Worm (Caenorhabditis elegans) whole organism, L1 larva: ENCODE results near the gene M02B1.3.
A peak's percentile ranks its signal among the peaks of the same experiment; 100 is the strongest.

ENCODE experiments used
- C34B4.2 ChIP-seq: sonication (generic microtip); optimal IDR thresholded peaks from 2 replicates; lab custom pipeline; 2017; ENCODE audit warnings: mild to moderate bottlenecking, missing genetic modification characterization, missing compliant biosample characterization
- aha-1 ChIP-seq: fragments of 150-350 bp; optimal IDR thresholded peaks from 2 replicates; lab custom pipeline; 2014; ENCODE audit warnings: missing biosample characterization, missing genetic modification characterization
- aly-2 ChIP-seq: fragments of 150-350 bp; optimal IDR thresholded peaks from 2 replicates; lab custom pipeline; 2014; ENCODE audit warnings: missing biosample characterization, missing genetic modification characterization
- blmp-1 ChIP-seq: fragments of 150-350 bp; optimal IDR thresholded peaks from 2 replicates; lab custom pipeline; 2014; ENCODE audit warnings: missing biosample characterization, missing genetic modification characterization
- ceh-8 ChIP-seq: fragments of 200-800 bp; sonication (Bioruptor generic); optimal IDR thresholded peaks from 2 replicates; lab custom pipeline; 2018; ENCODE audit warnings: mild to moderate bottlenecking, missing genetic modification characterization, moderate library complexity, missing compliant biosample characterization
- ceh-82 ChIP-seq, 3 experiments: fragments of 150-350 bp in 1 of 3; sonication (generic microtip) in 2 of 3; optimal IDR thresholded peaks; 2 replicates each; lab custom pipeline; 2014 to 2017; ENCODE audit warnings: missing biosample characterization in 3 of 3, missing genetic modification characterization in 3 of 3
- ceh-88 ChIP-seq: fragments of 200-800 bp; sonication (Bioruptor generic); IDR thresholded peaks from 2 replicates; pipeline ENCODE4 v1.3.6; 2022; ENCODE audit warnings: missing genetic modification characterization, missing compliant biosample characterization
- ceh-90 ChIP-seq: sonication (generic microtip); optimal IDR thresholded peaks from 2 replicates; lab custom pipeline; 2016; ENCODE audit warnings: missing genetic modification characterization, missing compliant biosample characterization
- ces-1 ChIP-seq: fragments of 150-350 bp; optimal IDR thresholded peaks from 2 replicates; lab custom pipeline; 2014; ENCODE audit warnings: missing biosample characterization, missing genetic modification reagents, missing genetic modification characterization
- dpl-1 ChIP-seq, 3 experiments: fragments of 150-350 bp in 2 of 3; sonication (generic microtip) in 1 of 3; optimal IDR thresholded peaks; 2 replicates each; lab custom pipeline; 2014 to 2017; ENCODE audit warnings: missing biosample characterization in 3 of 3, missing genetic modification characterization in 3 of 3, missing genetic modification reagents in 3 of 3
- dsc-1 ChIP-seq: sonication (generic microtip); optimal IDR thresholded peaks from 2 replicates; lab custom pipeline; 2016; ENCODE audit warnings: mild to moderate bottlenecking, missing genetic modification characterization, missing compliant biosample characterization
- efl-1 ChIP-seq, 4 experiments: fragments of 150-350 bp; optimal IDR thresholded peaks in 3 of 4; peaks in 1 of 4; 1 replicate in 1 of 4; 2 replicates in 3 of 4; lab custom pipeline; 2014; ENCODE audit warnings: missing biosample characterization in 2 of 4, missing genetic modification characterization in 2 of 4, missing genetic modification reagents in 2 of 4
- elt-2 ChIP-seq: sonication (generic microtip); optimal IDR thresholded peaks from 2 replicates; lab custom pipeline; 2016; ENCODE audit warnings: missing genetic modification characterization, mild to moderate bottlenecking, inconsistent platforms, missing compliant biosample characterization, missing genetic modification reagents
- ets-5 ChIP-seq: fragments of 200-800 bp; sonication (Bioruptor generic); IDR thresholded peaks from 2 replicates; pipeline ENCODE4 v1.3.6; 2022; ENCODE audit warnings: missing genetic modification characterization, missing compliant biosample characterization
- fkh-4 ChIP-seq: sonication (generic microtip); optimal IDR thresholded peaks from 2 replicates; lab custom pipeline; 2016; ENCODE audit warnings: missing compliant biosample characterization, missing genetic modification characterization, borderline replicate concordance
- fos-1 ChIP-seq: fragments of 150-350 bp; optimal IDR thresholded peaks from 2 replicates; lab custom pipeline; 2014; ENCODE audit warnings: missing biosample characterization, missing genetic modification characterization
- grh-1 ChIP-seq: fragments of 200-800 bp; sonication (Bioruptor generic); IDR thresholded peaks from 2 replicates; pipeline ENCODE4 v1.3.6; 2022; ENCODE audit warnings: missing genetic modification reagents, missing genetic modification characterization, missing compliant biosample characterization
- hpl-2 ChIP-seq: fragments of 150-350 bp; optimal IDR thresholded peaks from 2 replicates; lab custom pipeline; 2014; ENCODE audit warnings: missing biosample characterization, missing genetic modification reagents, missing genetic modification characterization
- irx-1 ChIP-seq: sonication (generic microtip); optimal IDR thresholded peaks from 2 replicates; lab custom pipeline; 2016; ENCODE audit warnings: missing genetic modification characterization, missing compliant biosample characterization
- isw-1 ChIP-seq: fragments of 200-800 bp; sonication (Bioruptor generic); IDR thresholded peaks from 2 replicates; pipeline ENCODE4 v1.3.6; 2022; ENCODE audit warnings: missing genetic modification characterization, missing compliant biosample characterization
- jun-1 ChIP-seq: fragments of 150-350 bp; optimal IDR thresholded peaks from 2 replicates; lab custom pipeline; 2014; ENCODE audit warnings: missing biosample characterization, missing genetic modification reagents, missing genetic modification characterization
- lin-14 ChIP-seq: fragments of 200-800 bp; sonication (Bioruptor generic); optimal IDR thresholded peaks from 2 replicates; lab custom pipeline; 2018; ENCODE audit warnings: mild to moderate bottlenecking, missing genetic modification characterization, moderate library complexity, missing compliant biosample characterization
- lin-15B ChIP-seq: fragments of 150-350 bp; sonication (generic microtip); optimal IDR thresholded peaks from 3 replicates; lab custom pipeline; 2014; ENCODE audit warnings: missing biosample characterization, missing genetic modification characterization
- lin-35 ChIP-seq, 2 experiments: fragments of 150-350 bp; optimal IDR thresholded peaks; 2 replicates each; lab custom pipeline; 2014; ENCODE audit warnings: missing biosample characterization in 2 of 2, missing genetic modification characterization in 2 of 2, missing genetic modification reagents in 2 of 2
- mab-9 ChIP-seq: fragments of 200-800 bp; sonication (Bioruptor generic); IDR thresholded peaks from 2 replicates; pipeline ENCODE4 v1.3.6; 2022; ENCODE audit warnings: missing genetic modification reagents, missing genetic modification characterization, missing compliant biosample characterization
- mdl-1 ChIP-seq, 2 experiments: fragments of 150-350 bp; optimal IDR thresholded peaks; 2 replicates each; lab custom pipeline; 2014 to 2017; ENCODE audit warnings: missing biosample characterization in 2 of 2, missing genetic modification characterization in 2 of 2, inconsistent platforms in 1 of 2
- mep-1 ChIP-seq: fragments of 150-350 bp; optimal IDR thresholded peaks from 2 replicates; lab custom pipeline; 2014; ENCODE audit warnings: missing biosample characterization, missing genetic modification characterization
- nhr-12 ChIP-seq: sonication (generic microtip); optimal IDR thresholded peaks from 2 replicates; lab custom pipeline; 2017; ENCODE audit warnings: missing biosample characterization, missing genetic modification characterization
- nhr-20 ChIP-seq: sonication (generic microtip); optimal IDR thresholded peaks from 2 replicates; lab custom pipeline; 2016; ENCODE audit warnings: mild to moderate bottlenecking, missing genetic modification characterization, missing compliant biosample characterization
- nhr-237 ChIP-seq: fragments of 150-350 bp; optimal IDR thresholded peaks from 2 replicates; lab custom pipeline; 2014; ENCODE audit warnings: missing biosample characterization, missing genetic modification characterization
- nhr-47 ChIP-seq: sonication (generic microtip); optimal IDR thresholded peaks from 2 replicates; lab custom pipeline; 2016; ENCODE audit warnings: mild to moderate bottlenecking, missing genetic modification characterization, moderate library complexity, missing compliant biosample characterization
- nhr-71 ChIP-seq: sonication (generic microtip); optimal IDR thresholded peaks from 2 replicates; lab custom pipeline; 2016; ENCODE audit warnings: mild to moderate bottlenecking, missing genetic modification characterization, moderate library complexity, missing compliant biosample characterization
- nhr-77 ChIP-seq: fragments of 150-350 bp; optimal IDR thresholded peaks from 2 replicates; lab custom pipeline; 2014; ENCODE audit warnings: missing biosample characterization, missing genetic modification characterization
- nhr-85 ChIP-seq: sonication (generic microtip); peaks from one replicate; lab custom pipeline; 2016; ENCODE audit warnings: missing genetic modification characterization, inconsistent platforms, missing compliant biosample characterization
- pqm-1 ChIP-seq: sonication (generic microtip); optimal IDR thresholded peaks from 3 replicates; lab custom pipeline; 2017; ENCODE audit warnings: missing biosample characterization, missing genetic modification characterization
- rnt-1 ChIP-seq: sonication (generic microtip); optimal IDR thresholded peaks from 2 replicates; lab custom pipeline; 2016; ENCODE audit warnings: mild to moderate bottlenecking, missing genetic modification characterization, moderate library complexity, missing compliant biosample characterization
- snu-23 ChIP-seq: sonication (generic microtip); optimal IDR thresholded peaks from 2 replicates; lab custom pipeline; 2016; ENCODE audit warnings: missing genetic modification characterization, missing compliant biosample characterization
- sox-4 ChIP-seq: sonication (generic microtip); optimal IDR thresholded peaks from 2 replicates; lab custom pipeline; 2016; ENCODE audit warnings: missing genetic modification characterization, missing compliant biosample characterization
- sptf-1 ChIP-seq: fragments of 150-350 bp; optimal IDR thresholded peaks from 2 replicates; lab custom pipeline; 2014; ENCODE audit warnings: missing biosample characterization, missing genetic modification characterization
- tbx-2 ChIP-seq: sonication (generic microtip); optimal IDR thresholded peaks from 2 replicates; lab custom pipeline; 2016; ENCODE audit warnings: missing genetic modification characterization, missing compliant biosample characterization
- unc-130 ChIP-seq: fragments of 150-350 bp; optimal IDR thresholded peaks from 2 replicates; lab custom pipeline; 2017; ENCODE audit warnings: missing biosample characterization, missing genetic modification characterization, inconsistent platforms
- unc-30 ChIP-seq: sonication (generic microtip); optimal IDR thresholded peaks from 2 replicates; lab custom pipeline; 2017; ENCODE audit warnings: missing biosample characterization, missing genetic modification characterization
- vab-15 ChIP-seq: sonication (generic microtip); optimal IDR thresholded peaks from 2 replicates; lab custom pipeline; 2017; ENCODE audit warnings: missing genotype, mild to moderate bottlenecking, missing genetic modification characterization, missing compliant biosample characterization
- zag-1 ChIP-seq: fragments of 150-350 bp; optimal IDR thresholded peaks from 2 replicates; lab custom pipeline; 2014; ENCODE audit warnings: missing biosample characterization, missing genetic modification characterization

M02B1.3 gene

DNA sequence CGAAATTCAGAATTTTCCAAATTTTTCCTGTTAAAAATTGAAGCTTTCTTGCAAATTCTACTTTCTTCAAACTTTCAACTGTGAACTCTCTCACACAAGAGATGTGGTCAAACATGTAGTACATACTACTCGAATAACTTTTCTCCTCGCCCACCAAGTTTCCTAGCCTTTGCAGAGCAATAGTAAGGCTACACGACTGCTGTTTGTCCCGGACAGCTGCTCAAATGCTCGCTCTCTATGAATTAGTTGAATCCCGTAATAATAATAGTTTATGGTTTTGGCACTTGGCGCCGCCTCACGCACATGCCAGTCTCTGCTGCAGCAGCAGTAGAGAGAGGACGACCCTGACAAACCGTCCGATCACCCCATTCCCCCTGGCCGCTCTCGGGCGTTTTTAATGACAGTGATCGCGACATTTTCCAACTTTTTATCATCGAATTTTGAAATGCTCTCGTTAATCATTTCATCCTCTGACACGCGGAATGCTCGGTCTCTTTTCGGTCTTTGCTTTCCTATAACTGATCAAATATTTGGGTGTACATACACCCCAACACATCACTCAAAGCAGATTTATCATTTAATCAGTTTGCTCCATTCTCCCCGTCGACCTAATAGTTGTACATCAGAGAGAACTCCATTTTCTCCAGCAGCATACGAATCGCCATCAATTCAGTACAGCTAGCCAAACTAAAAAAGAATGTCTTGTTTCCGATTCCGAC is 2.5 kb upstream of the M02B1.3 start:
- TF ChIP-seq jun-1 (no peak), nhr-71 (tag; lab: Kevin White, UChicago) (peak; percentile 25), rnt-1 (tag; lab: Kevin White, UChicago) (peak; percentile 25), lin-35 (GFP tag; optimal IDR thresholded peaks at IDR 0.05; lab: Kevin White, UChicago) (peak in 1 of 2 experiments; percentile 3), elt-2 (tag; lab: Kevin White, UChicago) (peak; percentile 24), efl-1 (optimal IDR thresholded peaks at IDR 0.05; lab: Kevin White, UChicago) (no peak), efl-1 (GFP tag; optimal IDR thresholded peaks at IDR 0.05 in 1 of 2; lab: Kevin White, UChicago) (peak in 1 of 2 experiments; percentile 92)
- TF ChIP-seq, all 84 proteins: peak for 5

DNA sequence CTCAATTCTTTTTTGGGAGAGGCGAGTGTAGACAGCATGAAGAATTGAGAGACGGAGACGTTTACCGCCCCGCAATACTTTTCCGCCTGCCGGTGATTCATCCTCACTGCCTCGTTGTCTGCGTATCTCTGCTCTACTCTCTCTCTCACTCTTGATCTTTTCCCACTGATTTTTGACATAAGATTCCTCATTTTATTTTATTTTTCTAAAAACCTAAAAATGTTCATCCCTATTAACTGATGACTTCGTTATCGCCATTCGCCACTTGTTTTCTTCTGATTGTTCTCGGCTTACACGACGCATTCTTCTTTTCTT is 1.9 kb upstream of the M02B1.3 start:
- TF ChIP-seq jun-1, result peak; percentile 38
- TF ChIP-seq efl-1 (optimal IDR thresholded peaks at IDR 0.05; lab: Kevin White, UChicago), result peak; percentile 14 to 27
- TF ChIP-seq efl-1 (GFP tag; optimal IDR thresholded peaks at IDR 0.05 in 1 of 2; lab: Kevin White, UChicago), result no peak
- TF ChIP-seq mab-9, result no peak
- TF ChIP-seq mep-1 (tag; lab: Kevin White, UChicago), result peak; percentile 25
- TF ChIP-seq fkh-4 (tag; lab: Kevin White, UChicago), result no peak
- peak; percentile 6 for TF ChIP-seq tbx-2 (tag; lab: Kevin White, UChicago)
- TF ChIP-seq nhr-85, result peak; percentile 71
- no peak for TF ChIP-seq aha-1 (tag; lab: Kevin White, UChicago)
- TF ChIP-seq nhr-47 (tag; lab: Kevin White, UChicago), result peak; percentile 20
- TF ChIP-seq sptf-1, result no peak
- TF ChIP-seq fos-1, result peak; percentile 94
- TF ChIP-seq blmp-1 (tag; lab: Kevin White, UChicago), result peak; percentile 24
- TF ChIP-seq ceh-82 (tag; optimal IDR thresholded peaks at IDR 0.05; lab: Kevin White, UChicago), result peak in 1 of 3 experiments; percentile 29
- peak; percentile 57 for TF ChIP-seq lin-14 (GFP tag; lab: Kevin White, UChicago)
- TF ChIP-seq unc-30 (tag; lab: Kevin White, UChicago), result no peak
- TF ChIP-seq snu-23 (GFP tag; lab: Kevin White, UChicago), result peak; percentile 10

DNA sequence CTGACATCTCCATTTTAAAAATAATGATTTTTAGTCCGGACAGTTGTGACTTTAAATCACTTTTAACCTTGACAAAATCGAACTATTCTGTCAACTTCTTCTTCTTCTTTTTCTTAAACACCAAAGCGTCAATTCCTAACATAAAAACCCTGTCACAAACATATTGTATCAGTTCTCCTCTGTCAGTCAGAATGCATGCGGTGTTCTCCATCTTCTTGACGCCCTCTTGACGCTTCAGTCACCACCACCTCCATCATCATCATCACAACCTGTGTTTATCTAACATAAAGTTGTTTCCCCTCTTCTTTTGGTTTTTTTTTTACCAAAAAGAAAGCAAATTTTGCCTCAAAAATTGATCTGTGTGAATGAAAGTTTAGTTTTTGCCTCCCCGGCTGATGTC is 945 bp upstream of the M02B1.3 start:
- TF ChIP-seq pqm-1 (tag; lab: Kevin White, UChicago), result no peak
- no peak for TF ChIP-seq sox-4
- no peak for TF ChIP-seq grh-1
- TF ChIP-seq zag-1 (tag; lab: Kevin White, UChicago), result no peak
- TF ChIP-seq vab-15 (tag; lab: Kevin White, UChicago), result no peak
- TF ChIP-seq ceh-90 (tag; lab: Kevin White, UChicago), result no peak
- no peak for TF ChIP-seq nhr-77
- TF ChIP-seq mdl-1 (tag; optimal IDR thresholded peaks at IDR 0.05; lab: Kevin White, UChicago), result no peak
- TF ChIP-seq ces-1 (GFP tag; lab: Kevin White, UChicago), result no peak
- no peak for TF ChIP-seq irx-1
- no peak for TF ChIP-seq hpl-2 (GFP tag; lab: Kevin White, UChicago)
- TF ChIP-seq dsc-1, result no peak
- no peak for TF ChIP-seq nhr-237 (tag; lab: Kevin White, UChicago)
- no peak for TF ChIP-seq sptf-1
- TF ChIP-seq ceh-8, result no peak
- no peak for TF ChIP-seq ets-5 (GFP tag; lab: Robert Waterston, UW)
- no peak for TF ChIP-seq lin-35 (GFP tag; optimal IDR thresholded peaks at IDR 0.05; lab: Kevin White, UChicago)
- TF ChIP-seq aha-1 (tag; lab: Kevin White, UChicago), result no peak
- TF ChIP-seq, all 84 proteins: peak for 0

DNA sequence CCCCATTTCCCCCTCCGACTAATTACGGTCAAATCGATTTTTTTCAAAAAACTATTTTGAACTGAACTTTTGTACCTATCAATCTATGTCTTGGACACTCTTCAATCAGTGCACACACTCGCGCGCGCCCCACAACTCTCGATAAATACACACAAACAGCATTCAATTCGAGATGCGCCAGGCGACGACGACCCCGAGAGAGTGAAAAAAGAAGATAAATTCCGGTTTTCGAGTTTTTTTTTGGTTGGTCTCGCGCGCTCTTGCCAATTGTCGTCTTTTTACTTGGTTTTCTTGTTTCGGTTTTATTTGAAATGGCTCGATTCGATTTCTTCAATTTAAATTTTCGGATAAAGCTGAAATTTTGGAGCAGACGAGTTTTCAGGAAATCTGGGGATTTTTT is 4.0 kb downstream of the M02B1.3 start:
- TF ChIP-seq mab-9, result no peak
- TF ChIP-seq nhr-71 (tag; lab: Kevin White, UChicago), result peak; percentile 30
- no peak for TF ChIP-seq C34B4.2 (tag; lab: Kevin White, UChicago)
- peak in 1 of 2 experiments; percentile 16 for TF ChIP-seq efl-1 (optimal IDR thresholded peaks at IDR 0.05; lab: Kevin White, UChicago)
- TF ChIP-seq efl-1 (GFP tag; optimal IDR thresholded peaks at IDR 0.05 in 1 of 2; lab: Kevin White, UChicago), result peak in 1 of 2 experiments; percentile 73
- TF ChIP-seq rnt-1 (tag; lab: Kevin White, UChicago), result no peak
- peak; percentile 18 for TF ChIP-seq nhr-85
- TF ChIP-seq lin-15B (tag; lab: Kevin White, UChicago), result no peak
- no peak for TF ChIP-seq ceh-88 (GFP tag; lab: Robert Waterston, UW)
- TF ChIP-seq lin-14 (GFP tag; lab: Kevin White, UChicago), result peak; percentile 83
- no peak for TF ChIP-seq hpl-2 (GFP tag; lab: Kevin White, UChicago)
- TF ChIP-seq ceh-90 (tag; lab: Kevin White, UChicago), result no peak
- no peak for TF ChIP-seq nhr-12 (tag; lab: Kevin White, UChicago)
- TF ChIP-seq aly-2 (tag; lab: Kevin White, UChicago), result no peak
- TF ChIP-seq unc-130, result no peak
- TF ChIP-seq ces-1 (GFP tag; lab: Kevin White, UChicago), result no peak
- peak; percentile 51 for TF ChIP-seq snu-23 (GFP tag; lab: Kevin White, UChicago)
- no peak for TF ChIP-seq ets-5 (GFP tag; lab: Robert Waterston, UW)
- no peak for TF ChIP-seq isw-1 (GFP tag; lab: Robert Waterston, UW)
- TF ChIP-seq dpl-1 (GFP tag; optimal IDR thresholded peaks at IDR 0.05; lab: Kevin White, UChicago), result peak in 1 of 3 experiments; percentile 29
- peak; percentile 40 for TF ChIP-seq nhr-20 (tag; lab: Kevin White, UChicago)
- peak in 2 of 3 experiments; percentile 13 to 16 for TF ChIP-seq ceh-82 (tag; optimal IDR thresholded peaks at IDR 0.05; lab: Kevin White, UChicago)
